Worm (Caenorhabditis elegans) whole organism, L3 larva: ENCODE results near the gene nspc-5.

Experiments used
- aly-2 ChIP-seq: fragments of 150-350 bp; optimal IDR thresholded peaks from 2 replicates; lab custom pipeline; 2014; ENCODE audit warnings: missing biosample characterization, missing genetic modification characterization
- elt-2 ChIP-seq: sonication (generic microtip); optimal IDR thresholded peaks from 2 replicates; lab custom pipeline; 2016; ENCODE audit warnings: missing genetic modification reagents, mild to moderate bottlenecking, missing genetic modification characterization, missing compliant biosample characterization
- eor-1 ChIP-seq, 2 experiments: fragments of 150-350 bp; optimal IDR thresholded peaks; 2 replicates each; lab custom pipeline; 2014 to 2018; ENCODE audit warnings: missing biosample characterization in 2 of 2, missing genetic modification characterization in 2 of 2
- fos-1 ChIP-seq: fragments of 150-350 bp; optimal IDR thresholded peaks from 2 replicates; lab custom pipeline; 2014; ENCODE audit warnings: missing biosample characterization, missing genetic modification characterization
- nfya-1 ChIP-seq: sonication (generic microtip); optimal IDR thresholded peaks from 2 replicates; lab custom pipeline; 2017; ENCODE audit warnings: missing genetic modification characterization, mild to moderate bottlenecking, missing compliant biosample characterization, antibody characterized with exemption, moderate library complexity; ENCODE audit not compliant: insufficient read depth
- nhr-12 ChIP-seq: fragments of 150-350 bp; optimal IDR thresholded peaks from 2 replicates; lab custom pipeline; 2014; ENCODE audit warnings: missing biosample characterization, missing genetic modification characterization
- nhr-23 ChIP-seq: fragments of 150-350 bp; optimal IDR thresholded peaks from 2 replicates; lab custom pipeline; 2014; ENCODE audit warnings: missing biosample characterization, missing genetic modification reagents, missing genetic modification characterization
- unc-62 ChIP-seq: fragments of 150-350 bp; sonication (generic microtip); optimal IDR thresholded peaks from 4 replicates; lab custom pipeline; 2014; ENCODE audit warnings: missing biosample characterization, missing genetic modification reagents, missing genetic modification characterization
- ztf-11 ChIP-seq: fragments of 150-350 bp; optimal IDR thresholded peaks from 2 replicates; lab custom pipeline; 2014; ENCODE audit warnings: missing biosample characterization, missing genetic modification characterization

DNA sequence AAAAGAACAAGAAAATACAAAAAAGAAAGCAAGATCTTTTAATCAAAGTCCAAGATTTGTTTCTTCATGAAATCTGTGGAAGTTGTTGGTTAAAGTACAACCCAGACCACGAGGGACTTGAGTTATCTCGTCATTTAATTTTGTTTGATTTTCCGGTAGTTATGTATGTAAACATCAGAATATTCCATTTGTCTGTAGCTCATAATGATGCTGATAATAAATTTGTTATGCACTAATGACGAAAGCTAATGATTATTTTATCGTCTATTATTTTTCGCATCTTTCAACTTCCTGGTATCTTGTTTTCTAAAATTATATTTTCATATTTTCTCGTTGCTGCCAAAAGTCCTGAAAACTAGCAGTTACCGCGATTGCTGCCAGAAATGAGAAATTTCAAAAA is 15.5 kb upstream of the nspc-5 start:
- no peak for TF ChIP-seq fos-1 (tag; lab: Kevin White, UChicago)
- no peak for TF ChIP-seq nfya-1 (tag; lab: Kevin White, UChicago)
- TF ChIP-seq unc-62, result no peak
- no peak for TF ChIP-seq ztf-11 (tag; lab: Kevin White, UChicago)
- TF ChIP-seq elt-2 (tag; lab: Kevin White, UChicago), result no peak
- no peak for TF ChIP-seq eor-1 (tag; optimal IDR thresholded peaks at IDR 0.05; lab: Kevin White, UChicago)
- TF ChIP-seq aly-2, result no peak
- no peak for TF ChIP-seq nhr-12 (tag; lab: Kevin White, UChicago)
- no peak for TF ChIP-seq nhr-23 (tag; lab: Kevin White, UChicago)
